Worm (Caenorhabditis elegans) whole organism, late embryonic: ENCODE results near the gene T04C12.33.

Experiments
- K02D7.2 ChIP-seq: sonication (generic microtip); optimal IDR thresholded peaks from 2 replicates; lab custom pipeline; 2017; ENCODE audit warnings: mild to moderate bottlenecking, missing genetic modification characterization, missing compliant biosample characterization
- ama-1 ChIP-seq: fragments of 150-350 bp; optimal IDR thresholded peaks from 2 replicates; lab custom pipeline; 2014
- ceh-22 ChIP-seq: sonication (generic microtip); optimal IDR thresholded peaks from 2 replicates; lab custom pipeline; 2017; ENCODE audit warnings: missing biosample characterization, missing genetic modification characterization
- gmeb-2 ChIP-seq: sonication (generic microtip); optimal IDR thresholded peaks from 2 replicates; lab custom pipeline; 2016; ENCODE audit warnings: missing genetic modification characterization, inconsistent platforms, missing compliant biosample characterization
- hlh-6 ChIP-seq: sonication (generic microtip); optimal IDR thresholded peaks from 2 replicates; lab custom pipeline; 2016; ENCODE audit warnings: missing genotype, missing genetic modification characterization, missing compliant biosample characterization
- nhr-11 ChIP-seq: fragments of 150-350 bp; optimal IDR thresholded peaks from 2 replicates; lab custom pipeline; 2014; ENCODE audit warnings: missing biosample characterization, missing genetic modification characterization
- pat-9 ChIP-seq: fragments of 200-800 bp; sonication (Bioruptor generic); optimal IDR thresholded peaks from 2 replicates; lab custom pipeline; 2018; ENCODE audit warnings: mild to moderate bottlenecking, missing genetic modification characterization, moderate library complexity, missing compliant biosample characterization
- pqm-1 ChIP-seq: sonication (generic microtip); optimal IDR thresholded peaks from 2 replicates; lab custom pipeline; 2016; ENCODE audit warnings: missing genetic modification characterization, missing compliant biosample characterization
- pros-1 ChIP-seq: fragments of 150-350 bp; optimal IDR thresholded peaks from 2 replicates; lab custom pipeline; 2014; ENCODE audit warnings: missing biosample characterization, missing genetic modification reagents, missing genetic modification characterization
- ref-2 ChIP-seq: sonication (generic microtip); optimal IDR thresholded peaks from 2 replicates; lab custom pipeline; 2016; ENCODE audit warnings: missing genetic modification characterization, missing compliant biosample characterization

- no peak for TF ChIP-seq pros-1 (tag; lab: Kevin White, UChicago)
- TF ChIP-seq nhr-11, result no peak
- TF ChIP-seq K02D7.2 (tag; lab: Kevin White, UChicago), result no peak
- TF ChIP-seq pqm-1 (tag; lab: Kevin White, UChicago), result no peak
- no peak for TF ChIP-seq gmeb-2
- TF ChIP-seq hlh-6 (tag; lab: Kevin White, UChicago), result no peak
- no peak for TF ChIP-seq ama-1 (lab: Kevin White, UChicago)
- TF ChIP-seq ref-2 (tag; lab: Kevin White, UChicago), result no peak
- TF ChIP-seq ceh-22 (tag; lab: Kevin White, UChicago), result no peak
- TF ChIP-seq pat-9, result no peak
These were observed 10.5 kb upstream of the T04C12.33 start, which contains the start of gene C45B11.5 for ce11 chrV:11041499-11041898.
